Worm (Caenorhabditis elegans): ENCODE measurements around the gene str-185.

DNA sequence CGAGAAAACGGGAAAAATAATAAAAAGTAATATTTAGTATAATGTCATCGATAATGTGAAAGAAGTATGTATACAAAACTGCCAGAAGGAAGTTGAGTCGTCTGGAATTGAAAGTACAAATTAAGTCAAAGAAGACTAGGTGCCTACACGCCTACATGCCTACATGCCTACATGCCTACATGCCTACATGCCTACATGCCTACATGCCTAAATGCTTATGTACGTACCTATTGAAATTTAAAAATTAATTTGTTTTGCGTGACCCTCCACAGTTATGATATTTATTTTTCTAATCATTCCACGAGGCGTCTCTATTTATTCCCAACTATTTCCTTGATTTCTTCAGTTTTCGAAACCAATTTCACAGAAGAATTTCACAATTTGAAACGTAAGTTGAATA lies at the start of gene str-185, which contains the start of gene R08C7.5:
- TF ChIP-seq med-1 (GFP tag; optimal IDR thresholded peaks at IDR 0.05; ENCODE audit: insufficient read depth): no peak
- TF ChIP-seq T22C8.4 (GFP tag; IDR thresholded peaks at IDR 0.05): no peak
- no peak for TF ChIP-seq ztf-29 (GFP tag; IDR thresholded peaks at IDR 0.05)
- TF ChIP-seq cog-1 (tag; optimal IDR thresholded peaks at IDR 0.05): no peak
- no peak for TF ChIP-seq tab-1 (GFP tag; IDR thresholded peaks at IDR 0.05)
- TF ChIP-seq klf-2 (GFP tag; conservative IDR thresholded peaks at IDR 0.05): no peak
- TF ChIP-seq flt-1 (GFP tag; IDR thresholded peaks at IDR 0.05): no peak
- TF ChIP-seq ztf-23 (GFP tag; IDR thresholded peaks at IDR 0.05): no peak
- TF ChIP-seq ref-1 (GFP tag; conservative IDR thresholded peaks at IDR 0.05): no peak

Data from whole organism, midembryonic.